Worm (Caenorhabditis elegans) whole organism, L2 larva: ENCODE measurements around the gene T20G5.9.

Source experiments
- R02D3.7 ChIP-seq: fragments of 150-350 bp; optimal IDR thresholded peaks from 2 replicates; lab custom pipeline; 2014; ENCODE audit warnings: missing biosample characterization, missing genetic modification characterization
- alr-1 ChIP-seq: fragments of 150-350 bp; optimal IDR thresholded peaks from 2 replicates; lab custom pipeline; 2014; ENCODE audit warnings: missing biosample characterization, missing genetic modification characterization
- ama-1 ChIP-seq: fragments of 150-350 bp; optimal IDR thresholded peaks from 2 replicates; lab custom pipeline; 2018; ENCODE audit warnings: inconsistent platforms
- blmp-1 ChIP-seq: sonication (generic microtip); optimal IDR thresholded peaks from 2 replicates; lab custom pipeline; 2017; ENCODE audit warnings: missing genetic modification characterization, mild to moderate bottlenecking, missing compliant biosample characterization, antibody characterized with exemption, moderate library complexity; ENCODE audit not compliant: insufficient read depth
- ceh-82 ChIP-seq: fragments of 150-350 bp; optimal IDR thresholded peaks from 2 replicates; lab custom pipeline; 2014; ENCODE audit warnings: missing biosample characterization, missing genetic modification characterization
- dmd-4 ChIP-seq: sonication (generic microtip); optimal IDR thresholded peaks from 2 replicates; lab custom pipeline; 2017; ENCODE audit warnings: missing biosample characterization, missing genetic modification characterization
- lin-13 ChIP-seq: fragments of 150-350 bp; optimal IDR thresholded peaks from 2 replicates; lab custom pipeline; 2014; ENCODE audit warnings: missing biosample characterization, missing genetic modification reagents, missing genetic modification characterization
- lin-39 ChIP-seq: fragments of 150-350 bp; optimal IDR thresholded peaks from 2 replicates; lab custom pipeline; 2014; ENCODE audit warnings: missing biosample characterization, missing genetic modification reagents, missing genetic modification characterization
- mbf-1 ChIP-seq: sonication (generic microtip); optimal IDR thresholded peaks from 2 replicates; lab custom pipeline; 2017; ENCODE audit warnings: missing biosample characterization, missing genetic modification characterization
- mdl-1 ChIP-seq, 2 experiments: fragments of 150-350 bp in 1 of 2; sonication (generic microtip) in 1 of 2; optimal IDR thresholded peaks; 2 replicates each; lab custom pipeline; 2017; ENCODE audit warnings: missing biosample characterization in 2 of 2, missing genetic modification characterization in 2 of 2
- nhr-10 ChIP-seq: sonication (generic microtip); optimal IDR thresholded peaks from 2 replicates; lab custom pipeline; 2017; ENCODE audit warnings: missing biosample characterization, missing genetic modification characterization
- skn-1 ChIP-seq: sonication (generic microtip); optimal IDR thresholded peaks from 2 replicates; lab custom pipeline; 2017; ENCODE audit warnings: missing biosample characterization, missing genetic modification characterization
- snpc-4 ChIP-seq: fragments of 150-350 bp; optimal IDR thresholded peaks from 2 replicates; lab custom pipeline; 2014; ENCODE audit warnings: missing biosample characterization, missing genetic modification characterization
- ztf-11 ChIP-seq: sonication (generic microtip); optimal IDR thresholded peaks from 2 replicates; lab custom pipeline; 2017; ENCODE audit warnings: missing biosample characterization, missing genetic modification characterization

- TF ChIP-seq R02D3.7 (tag; lab: Kevin White, UChicago) (no peak), ama-1 (lab: Kevin White, UChicago) (no peak), dmd-4 (tag; lab: Kevin White, UChicago) (no peak), ceh-82 (tag; lab: Kevin White, UChicago) (no peak), snpc-4 (no peak), mbf-1 (no peak), lin-13 (no peak), nhr-10 (tag; lab: Kevin White, UChicago) (no peak), lin-39 (no peak), alr-1 (tag; lab: Kevin White, UChicago) (no peak), skn-1 (tag; lab: Kevin White, UChicago) (no peak), blmp-1 (tag; lab: Kevin White, UChicago) (peak; percentile 29), ztf-11 (tag; lab: Kevin White, UChicago) (no peak), mdl-1 (tag; optimal IDR thresholded peaks at IDR 0.05; lab: Kevin White, UChicago) (no peak)
Observed at ce11 chrIII:10238448-10239154, 29.0 kb downstream of the T20G5.9 start, which contains the start of gene Y70G10A.3.
